Worm (Caenorhabditis elegans) whole organism, L3 larva: ENCODE measurements around the gene K11E4.1.
A peak's percentile ranks its signal among the peaks of the same experiment; 100 is the strongest.

ENCODE experiments used
- R02D3.7 ChIP-seq: fragments of 150-350 bp; optimal IDR thresholded peaks from 2 replicates; lab custom pipeline; 2014; ENCODE audit warnings: missing biosample characterization, missing genetic modification characterization
- ZK546.5 ChIP-seq: sonication (generic microtip); optimal IDR thresholded peaks from 2 replicates; lab custom pipeline; 2017; ENCODE audit warnings: missing biosample characterization, missing genetic modification characterization
- aly-2 ChIP-seq: fragments of 150-350 bp; optimal IDR thresholded peaks from 2 replicates; lab custom pipeline; 2014; ENCODE audit warnings: missing biosample characterization, missing genetic modification characterization
- ama-1 ChIP-seq: fragments of 150-350 bp; optimal IDR thresholded peaks from 2 replicates; lab custom pipeline; 2018
- ceh-16 ChIP-seq: sonication (generic microtip); optimal IDR thresholded peaks from 2 replicates; lab custom pipeline; 2017; ENCODE audit warnings: missing biosample characterization, missing genetic modification characterization
- ceh-28 ChIP-seq: fragments of 150-350 bp; optimal IDR thresholded peaks from 2 replicates; lab custom pipeline; 2014; ENCODE audit warnings: missing biosample characterization, missing genetic modification reagents, missing genetic modification characterization
- ceh-82 ChIP-seq: fragments of 150-350 bp; optimal IDR thresholded peaks from 2 replicates; lab custom pipeline; 2014; ENCODE audit warnings: missing biosample characterization, missing genetic modification characterization
- ceh-9 ChIP-seq: sonication (generic microtip); optimal IDR thresholded peaks from 2 replicates; lab custom pipeline; 2018; ENCODE audit warnings: missing biosample characterization, missing genetic modification characterization
- daf-12 ChIP-seq: fragments of 150-350 bp; optimal IDR thresholded peaks from 2 replicates; lab custom pipeline; 2014; ENCODE audit warnings: missing biosample characterization, missing genetic modification reagents, missing genetic modification characterization
- egl-27 ChIP-seq: sonication (generic microtip); optimal IDR thresholded peaks from 4 replicates; lab custom pipeline; 2017; ENCODE audit warnings: missing biosample characterization, missing genetic modification reagents, missing genetic modification characterization
- egl-5 ChIP-seq: fragments of 150-350 bp; optimal IDR thresholded peaks from 2 replicates; lab custom pipeline; 2017; ENCODE audit warnings: missing biosample characterization, missing genetic modification reagents, missing genetic modification characterization, inconsistent platforms
- elt-1 ChIP-seq: fragments of 150-350 bp; optimal IDR thresholded peaks from 2 replicates; lab custom pipeline; 2014; ENCODE audit warnings: missing biosample characterization, missing genetic modification characterization
- elt-2 ChIP-seq: sonication (generic microtip); optimal IDR thresholded peaks from 2 replicates; lab custom pipeline; 2016; ENCODE audit warnings: missing genetic modification reagents, mild to moderate bottlenecking, missing genetic modification characterization, missing compliant biosample characterization
- elt-3 ChIP-seq, 3 experiments: fragments of 150-350 bp in 1 of 3; sonication (generic microtip) in 2 of 3; optimal IDR thresholded peaks; 2 replicates in 2 of 3; 4 replicates in 1 of 3; lab custom pipeline; 2014 to 2017; ENCODE audit warnings: missing biosample characterization in 3 of 3, missing genetic modification characterization in 3 of 3
- eor-1 ChIP-seq, 2 experiments: fragments of 150-350 bp; optimal IDR thresholded peaks; 2 replicates each; lab custom pipeline; 2014 to 2018; ENCODE audit warnings: missing biosample characterization in 2 of 2, missing genetic modification characterization in 2 of 2
- fkh-10 ChIP-seq: sonication (generic microtip); optimal IDR thresholded peaks from 2 replicates; lab custom pipeline; 2017; ENCODE audit warnings: missing biosample characterization, missing genetic modification reagents, missing genetic modification characterization
- fkh-2 ChIP-seq: fragments of 150-350 bp; optimal IDR thresholded peaks from 2 replicates; lab custom pipeline; 2014; ENCODE audit warnings: missing biosample characterization, missing genetic modification reagents, missing genetic modification characterization
- fos-1 ChIP-seq: fragments of 150-350 bp; optimal IDR thresholded peaks from 2 replicates; lab custom pipeline; 2014; ENCODE audit warnings: missing biosample characterization, missing genetic modification characterization
- hmg-11 ChIP-seq: sonication (generic microtip); optimal IDR thresholded peaks from 2 replicates; lab custom pipeline; 2016; ENCODE audit warnings: missing genetic modification characterization, missing compliant biosample characterization
- jun-1 ChIP-seq: fragments of 150-350 bp; optimal IDR thresholded peaks from 2 replicates; lab custom pipeline; 2014; ENCODE audit warnings: missing biosample characterization, missing genetic modification reagents, missing genetic modification characterization
- lin-15B ChIP-seq: fragments of 150-350 bp; optimal IDR thresholded peaks from 2 replicates; lab custom pipeline; 2014; ENCODE audit warnings: missing biosample characterization, missing genetic modification characterization
- lin-39 ChIP-seq: fragments of 150-350 bp; optimal IDR thresholded peaks from 2 replicates; lab custom pipeline; 2018; ENCODE audit warnings: missing biosample characterization, missing genetic modification reagents, missing genetic modification characterization
- lsy-12 ChIP-seq: sonication (generic microtip); optimal IDR thresholded peaks from 2 replicates; lab custom pipeline; 2016; ENCODE audit warnings: mild to moderate bottlenecking, missing genetic modification characterization, missing compliant biosample characterization
- mdl-1 ChIP-seq: fragments of 150-350 bp; optimal IDR thresholded peaks from 2 replicates; lab custom pipeline; 2014; ENCODE audit warnings: missing biosample characterization, missing genetic modification characterization
- mml-1 ChIP-seq: fragments of 150-350 bp; sonication (generic microtip); optimal IDR thresholded peaks from 3 replicates; lab custom pipeline; 2014; ENCODE audit warnings: missing biosample characterization, missing genetic modification characterization
- nfya-1 ChIP-seq: sonication (generic microtip); optimal IDR thresholded peaks from 2 replicates; lab custom pipeline; 2017; ENCODE audit warnings: missing genetic modification characterization, mild to moderate bottlenecking, missing compliant biosample characterization, antibody characterized with exemption, moderate library complexity; ENCODE audit not compliant: insufficient read depth
- nhr-11 ChIP-seq: fragments of 150-350 bp; optimal IDR thresholded peaks from 2 replicates; lab custom pipeline; 2014; ENCODE audit warnings: missing biosample characterization, missing genetic modification characterization
- nhr-12 ChIP-seq: fragments of 150-350 bp; optimal IDR thresholded peaks from 2 replicates; lab custom pipeline; 2014; ENCODE audit warnings: missing biosample characterization, missing genetic modification characterization
- nhr-23 ChIP-seq: fragments of 150-350 bp; optimal IDR thresholded peaks from 2 replicates; lab custom pipeline; 2014; ENCODE audit warnings: missing biosample characterization, missing genetic modification reagents, missing genetic modification characterization
- nhr-25 ChIP-seq: sonication (generic microtip); optimal IDR thresholded peaks from 2 replicates; lab custom pipeline; 2017; ENCODE audit warnings: missing biosample characterization, missing genetic modification characterization
- nhr-43 ChIP-seq: sonication (generic microtip); optimal IDR thresholded peaks from 2 replicates; lab custom pipeline; 2016; ENCODE audit warnings: mild to moderate bottlenecking, missing genetic modification characterization, missing compliant biosample characterization; ENCODE audit not compliant: poor library complexity, severe bottlenecking
- nhr-67 ChIP-seq: fragments of 150-350 bp; optimal IDR thresholded peaks from 2 replicates; lab custom pipeline; 2014; ENCODE audit warnings: missing biosample characterization, missing genetic modification characterization
- nhr-76 ChIP-seq: fragments of 150-350 bp; sonication (generic microtip); optimal IDR thresholded peaks from 5 replicates; lab custom pipeline; 2014; ENCODE audit warnings: missing biosample characterization, missing genetic modification characterization
- nhr-77 ChIP-seq: fragments of 150-350 bp; optimal IDR thresholded peaks from 2 replicates; lab custom pipeline; 2014; ENCODE audit warnings: missing biosample characterization, missing genetic modification characterization
- pha-4 ChIP-seq: fragments of 150-350 bp; optimal IDR thresholded peaks from 2 replicates; lab custom pipeline; 2014; ENCODE audit warnings: missing biosample characterization, missing genetic modification reagents, missing genetic modification characterization
- pqm-1 ChIP-seq: fragments of 150-350 bp; optimal IDR thresholded peaks from 2 replicates; lab custom pipeline; 2017; ENCODE audit warnings: missing biosample characterization, missing genetic modification characterization, inconsistent platforms
- sea-2 ChIP-seq: fragments of 150-350 bp; sonication (generic microtip); optimal IDR thresholded peaks from 4 replicates; lab custom pipeline; 2014; ENCODE audit warnings: missing biosample characterization, missing genetic modification reagents, missing genetic modification characterization
- skn-1 ChIP-seq: fragments of 150-350 bp; optimal IDR thresholded peaks from 2 replicates; lab custom pipeline; 2014; ENCODE audit warnings: missing biosample characterization, missing genetic modification characterization
- snpc-4 ChIP-seq: fragments of 150-350 bp; optimal IDR thresholded peaks from 2 replicates; lab custom pipeline; 2014; ENCODE audit warnings: missing biosample characterization, missing genetic modification characterization
- tbx-2 ChIP-seq: sonication (generic microtip); optimal IDR thresholded peaks from 2 replicates; lab custom pipeline; 2016; ENCODE audit warnings: mild to moderate bottlenecking, missing genetic modification characterization, missing compliant biosample characterization
- unc-39 ChIP-seq: sonication (generic microtip); optimal IDR thresholded peaks from 4 replicates; lab custom pipeline; 2017; ENCODE audit warnings: missing biosample characterization, missing genetic modification characterization
- unc-62 ChIP-seq: fragments of 150-350 bp; sonication (generic microtip); optimal IDR thresholded peaks from 4 replicates; lab custom pipeline; 2014; ENCODE audit warnings: missing biosample characterization, missing genetic modification reagents, missing genetic modification characterization
- zag-1 ChIP-seq: fragments of 150-350 bp; optimal IDR thresholded peaks from 2 replicates; lab custom pipeline; 2014; ENCODE audit warnings: missing biosample characterization, missing genetic modification characterization
- ztf-11 ChIP-seq: fragments of 150-350 bp; optimal IDR thresholded peaks from 2 replicates; lab custom pipeline; 2014; ENCODE audit warnings: missing biosample characterization, missing genetic modification characterization
- ztf-4 ChIP-seq: fragments of 150-350 bp; optimal IDR thresholded peaks from 2 replicates; lab custom pipeline; 2014; ENCODE audit warnings: missing biosample characterization, missing genetic modification characterization

Gene K11E4.1

ce11 chrX:13726285-13726684 lies 12.3 kb downstream of the K11E4.1 start:
- TF ChIP-seq elt-3 (tag; optimal IDR thresholded peaks at IDR 0.05; lab: Kevin White, UChicago) (peak in 1 of 3 experiments; percentile 68), ceh-82 (tag; lab: Kevin White, UChicago) (no peak)

- no peak for TF ChIP-seq ztf-11
- TF ChIP-seq mdl-1 (tag; lab: Kevin White, UChicago): no peak
- no peak for TF ChIP-seq sea-2 (GFP tag; lab: Kevin White, UChicago)
- TF ChIP-seq daf-12: no peak
- TF ChIP-seq jun-1: no peak
- no peak for TF ChIP-seq lsy-12 (tag; lab: Kevin White, UChicago)
- TF ChIP-seq aly-2: no peak
- no peak for TF ChIP-seq R02D3.7 (tag; lab: Kevin White, UChicago)
- TF ChIP-seq lin-39: peak; percentile 79
- no peak for TF ChIP-seq unc-39
- no peak for TF ChIP-seq ceh-16 (tag; lab: Kevin White, UChicago)
- peak; percentile 68 for TF ChIP-seq snpc-4 (tag; lab: Kevin White, UChicago)
- no peak for TF ChIP-seq fos-1 (tag; lab: Kevin White, UChicago)
- peak; percentile 9 for TF ChIP-seq pqm-1 (tag; lab: Kevin White, UChicago)
- peak; percentile 44 for TF ChIP-seq lin-15B (tag; lab: Kevin White, UChicago)
- no peak for TF ChIP-seq fkh-10 (GFP tag; lab: Kevin White, UChicago)
- TF ChIP-seq fkh-2: no peak
- no peak for TF ChIP-seq elt-1 (tag; lab: Kevin White, UChicago)
- no peak for TF ChIP-seq nhr-76 (tag; lab: Kevin White, UChicago)
- TF ChIP-seq egl-27 (tag; lab: Kevin White, UChicago): no peak
- peak; percentile 90 for TF ChIP-seq pha-4
- TF ChIP-seq hmg-11 (tag; lab: Kevin White, UChicago): peak; percentile 88
- TF ChIP-seq elt-2 (tag; lab: Kevin White, UChicago): peak; percentile 20
- TF ChIP-seq nhr-11 (tag; lab: Kevin White, UChicago): no peak
- TF ChIP-seq nfya-1 (tag; lab: Kevin White, UChicago): peak; percentile 56
- TF ChIP-seq eor-1 (tag; optimal IDR thresholded peaks at IDR 0.05; lab: Kevin White, UChicago): no peak
- TF ChIP-seq ztf-4 (tag; lab: Kevin White, UChicago): no peak
- peak; percentile 53 for TF ChIP-seq nhr-43
- no peak for TF ChIP-seq nhr-67 (tag; lab: Kevin White, UChicago)
- TF ChIP-seq egl-5 (tag; lab: Kevin White, UChicago): peak; percentile 27
- no peak for TF ChIP-seq tbx-2 (tag; lab: Kevin White, UChicago)
- TF ChIP-seq nhr-12: no peak
- no peak for TF ChIP-seq nhr-77 (tag; lab: Kevin White, UChicago)
- TF ChIP-seq ZK546.5 (tag; lab: Kevin White, UChicago): no peak
- TF ChIP-seq mml-1 (tag; lab: Kevin White, UChicago): no peak
- no peak for TF ChIP-seq unc-62 (GFP tag; lab: Kevin White, UChicago)
- TF ChIP-seq ceh-28 (tag; lab: Kevin White, UChicago): peak; percentile 50
- TF ChIP-seq zag-1 (tag; lab: Kevin White, UChicago): no peak
- no peak for TF ChIP-seq ama-1
- TF ChIP-seq ceh-9: no peak
- TF ChIP-seq nhr-23 (tag; lab: Kevin White, UChicago): peak; percentile 59
- no peak for TF ChIP-seq skn-1 (tag; lab: Kevin White, UChicago)
- TF ChIP-seq ceh-82 (tag; lab: Kevin White, UChicago): no peak
- TF ChIP-seq nhr-25 (tag; lab: Kevin White, UChicago): peak; percentile 46
These were observed 13.0 kb downstream of the K11E4.1 start, which contains the start of gene pix-1 for ce11 chrX:13726874-13727343. TSS of gene pix-1 (plus strand) at chrX:13727293.
